Worm (Caenorhabditis elegans) whole organism, L3 larva: ENCODE data around the gene Y116F11B.7.

Experiments
- aly-2 ChIP-seq: fragments of 150-350 bp; optimal IDR thresholded peaks from 2 replicates; lab custom pipeline; 2014; ENCODE audit warnings: missing biosample characterization, missing genetic modification characterization
- daf-12 ChIP-seq: fragments of 150-350 bp; optimal IDR thresholded peaks from 2 replicates; lab custom pipeline; 2014; ENCODE audit warnings: missing biosample characterization, missing genetic modification reagents, missing genetic modification characterization
- egl-27 ChIP-seq: sonication (generic microtip); optimal IDR thresholded peaks from 4 replicates; lab custom pipeline; 2017; ENCODE audit warnings: missing biosample characterization, missing genetic modification reagents, missing genetic modification characterization
- fkh-10 ChIP-seq: sonication (generic microtip); optimal IDR thresholded peaks from 2 replicates; lab custom pipeline; 2017; ENCODE audit warnings: missing biosample characterization, missing genetic modification reagents, missing genetic modification characterization
- nhr-11 ChIP-seq: fragments of 150-350 bp; optimal IDR thresholded peaks from 2 replicates; lab custom pipeline; 2014; ENCODE audit warnings: missing biosample characterization, missing genetic modification characterization
- nhr-237 ChIP-seq: fragments of 150-350 bp; optimal IDR thresholded peaks from 2 replicates; lab custom pipeline; 2014; ENCODE audit warnings: missing biosample characterization, missing genetic modification characterization
- pha-4 ChIP-seq: fragments of 150-350 bp; optimal IDR thresholded peaks from 2 replicates; lab custom pipeline; 2014; ENCODE audit warnings: missing biosample characterization, missing genetic modification reagents, missing genetic modification characterization
- snpc-4 ChIP-seq: fragments of 150-350 bp; optimal IDR thresholded peaks from 2 replicates; lab custom pipeline; 2014; ENCODE audit warnings: missing biosample characterization, missing genetic modification characterization

DNA sequence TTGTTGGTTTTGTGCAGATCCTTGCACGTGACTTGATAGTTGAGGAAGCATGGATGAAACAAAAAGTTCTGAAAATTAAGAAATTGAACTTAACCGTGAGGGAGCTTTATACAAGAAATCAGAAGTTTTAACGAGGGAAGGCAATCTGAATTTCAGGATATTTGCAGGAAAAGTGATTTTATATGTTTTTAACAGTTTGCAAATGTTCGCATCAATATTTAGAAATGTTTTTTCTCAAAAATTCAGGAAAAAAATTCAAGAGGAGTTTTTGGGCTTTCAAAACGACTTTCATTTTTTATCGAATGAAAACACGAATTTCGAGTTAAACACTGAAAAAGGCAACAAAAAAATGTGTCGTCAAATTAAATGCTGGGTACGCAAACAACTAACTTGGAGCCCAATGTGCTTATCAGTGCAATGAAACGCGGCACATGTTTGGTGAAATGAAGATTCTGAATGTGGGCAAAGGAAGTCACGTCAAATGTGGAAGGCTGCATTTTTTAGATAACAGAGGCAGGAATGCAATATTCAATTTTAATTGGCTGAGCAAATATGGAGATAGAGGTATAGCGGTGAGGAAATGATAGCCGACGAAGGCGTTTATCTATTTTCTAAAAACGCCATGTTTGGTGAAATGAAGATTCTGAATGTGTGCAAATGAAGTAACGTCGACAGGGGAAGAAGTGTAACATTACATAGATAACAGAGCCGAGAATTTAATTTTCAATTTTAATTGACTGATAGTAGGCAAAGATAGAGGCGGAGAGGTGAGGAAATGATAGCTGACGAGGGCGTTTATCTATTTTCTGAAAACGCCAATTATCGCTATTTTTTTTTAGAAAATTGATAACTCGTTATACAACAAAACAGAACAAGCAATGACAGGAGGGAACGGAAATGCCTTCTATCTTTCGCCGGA is 1.9 kb upstream of the Y116F11B.7 start, which contains the start of gene Y116F11B.6:
- TF ChIP-seq nhr-11 (tag; lab: Kevin White, UChicago) = no peak
- no peak for TF ChIP-seq snpc-4
- no peak for TF ChIP-seq daf-12 (tag; lab: Kevin White, UChicago)
- no peak for TF ChIP-seq egl-27 (tag; lab: Kevin White, UChicago)
- TF ChIP-seq aly-2 (tag; lab: Kevin White, UChicago) = no peak
- TF ChIP-seq nhr-237 (tag; lab: Kevin White, UChicago) = no peak
- TF ChIP-seq fkh-10 = no peak
- no peak for TF ChIP-seq pha-4 (tag; lab: Kevin White, UChicago)
